Fruit fly (Drosophila melanogaster) whole organism, adult: ENCODE measurements around the gene GC1.

Experiments used
- CG12768 ChIP-seq: fragments of 200-800 bp; sonication (Bioruptor generic); optimal IDR thresholded peaks from 2 replicates; lab custom pipeline; 2017; ENCODE audit warnings: missing biosample characterization, missing genetic modification characterization, mild to moderate bottlenecking, moderate library complexity, missing genetic modification reagents
- CG33017 ChIP-seq: fragments of 200-800 bp; sonication (Bioruptor generic); optimal IDR thresholded peaks from 2 replicates; lab custom pipeline; 2018; ENCODE audit warnings: missing biosample characterization, mild to moderate bottlenecking, missing genetic modification characterization, moderate library complexity
- CG5204 ChIP-seq: fragments of 200-800 bp; sonication (Bioruptor generic); optimal IDR thresholded peaks from 2 replicates; lab custom pipeline; 2016; ENCODE audit warnings: missing biosample characterization, missing genetic modification characterization
- CG7045 ChIP-seq: fragments of 200-800 bp; sonication (Bioruptor generic); optimal IDR thresholded peaks from 2 replicates; lab custom pipeline; 2017; ENCODE audit warnings: missing biosample characterization, mild to moderate bottlenecking, missing genetic modification characterization
- CG7101 ChIP-seq: fragments of 200-800 bp; sonication (Bioruptor generic); optimal IDR thresholded peaks from 2 replicates; lab custom pipeline; 2018; ENCODE audit warnings: missing biosample characterization, mild to moderate bottlenecking, missing genetic modification characterization, moderate library complexity
- Clk ChIP-seq: fragments of 200-800 bp; sonication (Bioruptor generic); optimal IDR thresholded peaks from 2 replicates; lab custom pipeline; 2017; ENCODE audit warnings: missing biosample characterization, missing genetic modification characterization
- Hr96 ChIP-seq: fragments of 200-800 bp; sonication (Bioruptor generic); optimal IDR thresholded peaks from 2 replicates; lab custom pipeline; 2016; ENCODE audit warnings: missing biosample characterization, missing genetic modification characterization
- Mnt ChIP-seq: fragments of 200-800 bp; sonication (Bioruptor generic); optimal IDR thresholded peaks from 2 replicates; lab custom pipeline; 2016; ENCODE audit warnings: missing biosample characterization, mild to moderate bottlenecking, missing genetic modification characterization
- cnc ChIP-seq, 2 experiments: fragments of >200 bp; optimal IDR thresholded peaks; 2 replicates each; lab custom pipeline; 2017
- kay ChIP-seq: fragments of 200-800 bp; sonication (Bioruptor generic); peaks from one replicate; lab custom pipeline; 2016; ENCODE audit warnings: missing biosample characterization, missing genetic modification characterization, borderline replicate concordance

- TF ChIP-seq CG7045 (GFP tag; lab: Kevin White, UChicago) = peak; percentile 54
- TF ChIP-seq Clk (GFP tag; lab: Kevin White, UChicago) = peak; percentile 80
- peak; percentile 48 for TF ChIP-seq CG33017 (tag; lab: Kevin White, UChicago)
- peak; percentile 83 for TF ChIP-seq Hr96 (GFP tag; lab: Kevin White, UChicago)
- peak; percentile 58 for TF ChIP-seq Mnt (GFP tag; lab: Kevin White, UChicago)
- no peak for TF ChIP-seq kay (GFP tag; lab: Kevin White, UChicago)
- peak; percentile 90 for TF ChIP-seq CG5204
- peak; percentile 80 for TF ChIP-seq CG7101 (tag; lab: Kevin White, UChicago)
- TF ChIP-seq CG12768 (GFP tag; lab: Kevin White, UChicago) = peak; percentile 60
- no peak for TF ChIP-seq cnc (optimal IDR thresholded peaks at IDR 0.05; lab: Kevin White, UChicago)
Observed at dm6 chr3R:11962739-11963214, 4.7 kb upstream of the GC1 start, which contains the start of the genes CG3281 and aurA.
